Worm (Caenorhabditis elegans): ENCODE data around the gene C48B4.8.

C48B4.8 gene

DNA sequence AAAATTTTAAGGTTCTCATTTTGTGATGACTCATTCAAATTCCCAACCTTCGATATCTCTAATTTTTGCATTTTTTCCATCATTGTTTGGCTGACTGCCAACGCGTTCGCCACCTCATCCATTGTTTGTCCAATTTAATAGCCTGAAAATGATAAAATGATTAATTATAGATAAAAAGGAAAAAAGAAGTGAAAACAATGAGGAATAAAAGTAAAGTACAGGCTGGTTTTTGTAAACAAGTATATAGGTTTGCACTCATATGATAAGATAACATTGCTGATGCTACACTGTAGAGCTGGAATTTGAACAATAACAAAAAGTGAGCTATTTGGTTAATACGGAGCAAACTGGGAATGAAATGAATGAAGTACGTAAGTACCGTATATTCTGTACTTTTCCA, 21.2 kb upstream of the C48B4.8 start, which contains the start of gene C48B4.3:
Gene C48B4.3 (minus strand): TSS at position 149 of the 400 bp plus-strand sequence.
- TF ChIP-seq cebp-2 (GFP tag; IDR thresholded peaks at IDR 0.05): no peak
- no peak for TF ChIP-seq ets-4 (GFP tag; optimal IDR thresholded peaks at IDR 0.05)
- TF ChIP-seq nfya-1 (tag; optimal IDR thresholded peaks at IDR 0.05; ENCODE audit: borderline replicate concordance, insufficient read depth): no peak
- no peak for TF ChIP-seq hmg-20 (GFP tag; IDR thresholded peaks at IDR 0.05)
- no peak for TF ChIP-seq D2030.7 (GFP tag; IDR thresholded peaks at IDR 0.05)
- no peak for TF ChIP-seq nfya-2 (GFP tag; IDR thresholded peaks at IDR 0.05)
- TF ChIP-seq hmg-1.2 (GFP tag; IDR thresholded peaks at IDR 0.05): no peak
- TF ChIP-seq repo-1 (tag; optimal IDR thresholded peaks at IDR 0.05): no peak
- TF ChIP-seq C17E4.6 (GFP tag; IDR thresholded peaks at IDR 0.05): no peak

DNA sequence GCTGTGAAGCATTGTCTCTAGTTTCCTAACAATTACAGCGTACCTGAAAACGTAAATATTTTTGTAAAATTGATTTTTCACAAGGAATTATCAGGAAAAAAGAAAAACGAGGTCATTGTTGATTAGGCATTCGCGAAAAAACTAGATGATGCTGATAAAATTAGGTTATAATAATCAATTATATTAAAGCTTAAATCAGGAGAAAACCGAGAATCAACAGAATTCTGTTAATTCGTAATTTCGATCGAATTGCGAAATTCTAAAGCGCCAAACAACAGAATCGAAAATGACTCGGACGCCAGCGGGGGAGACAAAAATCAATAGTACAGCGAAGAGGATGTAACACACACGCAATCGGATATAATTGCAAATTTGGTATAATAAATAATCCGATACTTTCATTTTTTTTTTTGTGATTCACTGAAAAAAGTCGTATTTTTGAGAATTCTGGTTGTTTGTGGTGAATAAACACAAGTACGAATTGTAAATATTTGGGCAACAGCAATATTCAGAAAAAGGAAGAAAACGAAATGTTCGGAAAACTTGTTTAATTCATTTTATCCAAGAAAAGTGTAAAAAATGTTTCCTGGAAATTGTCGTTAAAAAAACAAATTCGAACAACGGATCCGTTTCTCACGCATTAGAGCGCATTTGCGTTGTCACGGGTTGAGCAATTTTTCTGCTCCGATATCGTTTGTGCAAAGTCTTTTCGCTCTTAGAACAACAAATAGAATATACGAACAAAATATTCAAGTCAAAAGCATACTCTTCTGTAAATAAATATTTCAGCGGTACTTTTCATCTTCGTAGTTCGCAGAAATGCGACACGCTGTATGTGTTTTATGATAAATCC, 19.2 kb upstream of the C48B4.8 start, which contains the start of gene ced-7:
Gene ced-7 (minus strand): TSS at position 51 of the 853 bp plus-strand sequence.
- peak; percentile 18 for TF ChIP-seq attf-5 (GFP tag; optimal IDR thresholded peaks at IDR 0.05)
- no peak for TF ChIP-seq cebp-1 (GFP tag; IDR thresholded peaks at IDR 0.05)
- TF ChIP-seq cebp-1 (tag; optimal IDR thresholded peaks at IDR 0.05): peak; percentile 82
- no peak for TF ChIP-seq nhr-90 (tag; optimal IDR thresholded peaks at IDR 0.05)
- TF ChIP-seq dpff-1 (tag; optimal IDR thresholded peaks at IDR 0.05): no peak
- TF ChIP-seq egl-44 (GFP tag; IDR thresholded peaks at IDR 0.05): no peak

- TF ChIP-seq efl-1 (GFP tag; optimal IDR thresholded peaks at IDR 0.05): peak; percentile 50
- TF ChIP-seq lin-35 (GFP tag; optimal IDR thresholded peaks at IDR 0.05): peak in 1 of 3 experiments; percentile 26
- TF ChIP-seq nfya-2 (GFP tag; IDR thresholded peaks at IDR 0.05): peak; percentile 98
- TF ChIP-seq lin-26 (GFP tag; IDR thresholded peaks at IDR 0.05): no peak
- TF ChIP-seq nfyb-1 (GFP tag; IDR thresholded peaks at IDR 0.05): peak; percentile 99
- no peak for TF ChIP-seq madf-10 (tag; optimal IDR thresholded peaks at IDR 0.05)
- no peak for TF ChIP-seq ztf-6 (GFP tag; IDR thresholded peaks at IDR 0.05)
- TF ChIP-seq mcd-1 (GFP tag; IDR thresholded peaks at IDR 0.05): 0 out of 2 replicates have a peak, but pooled peaks have one; percentile 12
- no peak for TF ChIP-seq dpl-1 (GFP tag; optimal IDR thresholded peaks at IDR 0.05)
- no peak for TF ChIP-seq tbx-9 (tag; optimal IDR thresholded peaks at IDR 0.05; ENCODE audit: borderline replicate concordance)
- TF ChIP-seq lin-54 (GFP tag; optimal IDR thresholded peaks at IDR 0.05): peak; percentile 28
- TF ChIP-seq let-607 (tag; optimal IDR thresholded peaks at IDR 0.05): peak; percentile 73 to 95
Measured at ce11 chrIII:9570869-9571268, 9.8 kb upstream of the C48B4.8 start.

DNA sequence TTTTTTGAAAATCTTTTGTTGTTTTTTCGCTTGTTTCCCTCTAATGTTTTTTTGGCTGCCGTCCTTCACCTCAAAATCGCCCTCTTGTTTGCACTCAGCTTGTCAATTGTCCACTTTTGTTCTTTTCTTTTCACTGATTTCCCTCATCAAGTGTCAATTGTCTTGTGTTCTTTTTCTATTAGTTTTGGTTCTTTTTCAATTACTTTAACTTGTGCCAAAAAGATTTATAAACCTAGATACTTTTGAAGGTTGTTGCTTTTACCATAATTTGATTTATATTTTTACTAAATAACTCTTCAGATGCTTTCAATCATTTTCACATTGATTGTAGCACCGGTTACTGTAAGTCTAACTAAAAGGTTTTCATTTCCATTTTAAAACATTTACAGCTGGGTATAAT, 7.4 kb upstream of the C48B4.8 start, which contains the start of gene C48B4.13:
Gene C48B4.13 (plus strand): TSS at position 301 of the 400 bp plus-strand sequence.
- no peak for TF ChIP-seq lsl-1 (GFP tag; optimal IDR thresholded peaks at IDR 0.05)
- TF ChIP-seq ets-4 (GFP tag; optimal IDR thresholded peaks at IDR 0.05): no peak
- TF ChIP-seq T07F8.4 (tag; optimal IDR thresholded peaks at IDR 0.05): no peak
- TF ChIP-seq cebp-1 (GFP tag; IDR thresholded peaks at IDR 0.05): no peak
- TF ChIP-seq cebp-1 (tag; optimal IDR thresholded peaks at IDR 0.05): no peak
- TF ChIP-seq lin-26 (GFP tag; IDR thresholded peaks at IDR 0.05): no peak
- TF ChIP-seq cebp-2 (GFP tag; IDR thresholded peaks at IDR 0.05): no peak
- no peak for TF ChIP-seq chd-7 (tag; optimal IDR thresholded peaks at IDR 0.05)
- no peak for TF ChIP-seq ztf-25 (GFP tag; IDR thresholded peaks at IDR 0.05)
- TF ChIP-seq snpc-4 (GFP tag; optimal IDR thresholded peaks at IDR 0.05): no peak
- no peak for TF ChIP-seq snpc-4 (tag; optimal IDR thresholded peaks at IDR 0.05)
- TF ChIP-seq Y53G8AR.9 (GFP tag; conservative IDR thresholded peaks at IDR 0.05): no peak
- TF ChIP-seq let-607 (tag; optimal IDR thresholded peaks at IDR 0.05): no peak
- no peak for TF ChIP-seq dox-1 (GFP tag; IDR thresholded peaks at IDR 0.05)
- TF ChIP-seq mxl-1 (tag; optimal IDR thresholded peaks at IDR 0.05): no peak
- no peak for TF ChIP-seq tlf-1 (GFP tag; optimal IDR thresholded peaks at IDR 0.05)
- no peak for TF ChIP-seq ama-1 (optimal IDR thresholded peaks at IDR 0.05)
- no peak for TF ChIP-seq ama-1 (GFP tag; optimal IDR thresholded peaks at IDR 0.05)
- TF ChIP-seq F33H1.4 (GFP tag; IDR thresholded peaks at IDR 0.05): no peak
- TF ChIP-seq K11D2.4 (GFP tag; IDR thresholded peaks at IDR 0.05): no peak
- no peak for TF ChIP-seq aptf-3 (GFP tag; IDR thresholded peaks at IDR 0.05)
- TF ChIP-seq rpc-1 (optimal IDR thresholded peaks at IDR 0.05): no peak
- no peak for TF ChIP-seq rpc-1 (tag; optimal IDR thresholded peaks at IDR 0.05)
